Fruit fly (Drosophila melanogaster) whole organism, embryonic: ENCODE measurements around the gene TfIIA-S.

ENCODE experiments used
- Abd-B ChIP-seq: fragments of 200-800 bp; sonication (Bioruptor generic); optimal IDR thresholded peaks from 2 replicates; lab custom pipeline; 2018; ENCODE audit warnings: missing biosample characterization, mild to moderate bottlenecking, missing genetic modification characterization, moderate library complexity
- Atf3 ChIP-seq: fragments of 200-800 bp; sonication (Bioruptor generic); optimal IDR thresholded peaks from 3 replicates; lab custom pipeline; 2016; ENCODE audit warnings: missing biosample characterization, missing genetic modification characterization
- CG11093 ChIP-seq: fragments of 200-800 bp; sonication (Bioruptor generic); IDR thresholded peaks from 3 replicates; pipeline ENCODE4 v1.3.6; 2022; ENCODE audit warnings: missing biosample characterization, missing genetic modification characterization
- CG1233 ChIP-seq: fragments of 200-800 bp; sonication (Bioruptor generic); optimal IDR thresholded peaks from 4 replicates; lab custom pipeline; 2018; ENCODE audit warnings: missing biosample characterization, mild to moderate bottlenecking, missing genetic modification characterization
- CG12744 ChIP-seq: fragments of 200-800 bp; sonication (Bioruptor generic); optimal IDR thresholded peaks from 2 replicates; lab custom pipeline; 2016; ENCODE audit warnings: missing biosample characterization, missing genetic modification characterization
- CG15696 ChIP-seq: fragments of 200-800 bp; sonication (Bioruptor generic); optimal IDR thresholded peaks from 2 replicates; lab custom pipeline; 2019; ENCODE audit warnings: missing biosample characterization, mild to moderate bottlenecking, missing genetic modification characterization, moderate library complexity
- CG17359 ChIP-seq: fragments of 200-800 bp; sonication (Bioruptor generic); optimal IDR thresholded peaks from 3 replicates; lab custom pipeline; 2018; ENCODE audit warnings: missing biosample characterization, mild to moderate bottlenecking, missing genetic modification characterization, moderate library complexity
- CG17829 ChIP-seq: fragments of 200-800 bp; optimal IDR thresholded peaks from 2 replicates; lab custom pipeline; 2019; ENCODE audit warnings: missing biosample characterization, mild to moderate bottlenecking, missing genetic modification characterization, moderate library complexity
- CG1832 ChIP-seq: fragments of 200-800 bp; sonication (Bioruptor generic); optimal IDR thresholded peaks from 2 replicates; lab custom pipeline; 2017; ENCODE audit warnings: missing biosample characterization, mild to moderate bottlenecking, missing genetic modification characterization, inconsistent platforms
- CG2116 ChIP-seq: fragments of 200-800 bp; sonication (Bioruptor generic); optimal IDR thresholded peaks from 3 replicates; lab custom pipeline; 2018; ENCODE audit warnings: missing biosample characterization, mild to moderate bottlenecking, missing genetic modification characterization
- CG31441 ChIP-seq: fragments of 200-800 bp; sonication (Bioruptor generic); IDR thresholded peaks from 2 replicates; pipeline ENCODE4 v1.3.6; 2022; ENCODE audit warnings: missing biosample characterization, missing genetic modification characterization
- CG32767 ChIP-seq: fragments of 200-800 bp; sonication (Bioruptor generic); IDR thresholded peaks from 2 replicates; pipeline ENCODE4 v1.3.6; 2022; ENCODE audit warnings: missing biosample characterization, missing genetic modification characterization
- CG3838 ChIP-seq: fragments of 200-800 bp; sonication (Bioruptor generic); optimal IDR thresholded peaks from 3 replicates; lab custom pipeline; 2016; ENCODE audit warnings: missing biosample characterization, missing genetic modification characterization
- CG3847 ChIP-seq: fragments of 200-800 bp; sonication (Bioruptor generic); IDR thresholded peaks from 2 replicates; pipeline ENCODE4 v1.3.6; 2022; ENCODE audit warnings: missing biosample characterization, missing genetic modification characterization
- CG4617 ChIP-seq: fragments of 200-800 bp; sonication (Bioruptor generic); optimal IDR thresholded peaks from 3 replicates; lab custom pipeline; 2016; ENCODE audit warnings: missing biosample characterization, missing genetic modification characterization, borderline replicate concordance
- CG4820 ChIP-seq: fragments of 200-800 bp; sonication (Bioruptor generic); optimal IDR thresholded peaks from 3 replicates; lab custom pipeline; 2016; ENCODE audit warnings: missing biosample characterization, missing genetic modification characterization
- CG5180 ChIP-seq: fragments of 200-800 bp; sonication (Bioruptor generic); optimal IDR thresholded peaks from 3 replicates; lab custom pipeline; 2017; ENCODE audit warnings: missing biosample characterization, missing genetic modification characterization, mild to moderate bottlenecking, moderate library complexity, missing genetic modification reagents
- CG5245 ChIP-seq: fragments of 200-800 bp; sonication (Bioruptor generic); optimal IDR thresholded peaks from 3 replicates; lab custom pipeline; 2016; ENCODE audit warnings: missing biosample characterization, missing genetic modification characterization
- CG7271 ChIP-seq: fragments of 200-800 bp; sonication (Bioruptor generic); optimal IDR thresholded peaks from 2 replicates; lab custom pipeline; 2018; ENCODE audit warnings: missing biosample characterization, mild to moderate bottlenecking, missing genetic modification characterization, moderate library complexity
- CG7786 ChIP-seq: fragments of 200-800 bp; sonication (Bioruptor generic); optimal IDR thresholded peaks from 2 replicates; lab custom pipeline; 2016; ENCODE audit warnings: missing biosample characterization, missing genetic modification characterization
- CTCF ChIP-seq: fragments of 200-800 bp; sonication (Bioruptor generic); optimal IDR thresholded peaks from 2 replicates; lab custom pipeline; 2017; ENCODE audit warnings: missing biosample characterization, mild to moderate bottlenecking, missing genetic modification characterization, moderate library complexity
- D ChIP-seq, 2 experiments: fragments of 200-800 bp in 1 of 2; fragments of >200 bp in 1 of 2; sonication (Bioruptor generic) in 1 of 2; optimal IDR thresholded peaks; 2 replicates in 1 of 2; 3 replicates in 1 of 2; lab custom pipeline; 2017; ENCODE audit warnings: mild to moderate bottlenecking in 1 of 2, missing biosample characterization in 1 of 2, missing genetic modification characterization in 1 of 2, missing genetic modification reagents in 1 of 2
- Gug ChIP-seq: fragments of 200-800 bp; sonication (Bioruptor generic); IDR thresholded peaks from 4 replicates; pipeline ENCODE4 v1.3.6; 2022; ENCODE audit warnings: missing biosample characterization, missing genetic modification characterization
- H2.0 ChIP-seq: fragments of 200-800 bp; sonication (Bioruptor generic); IDR thresholded peaks from 2 replicates; pipeline ENCODE4 v1.3.6; 2022; ENCODE audit warnings: missing biosample characterization, missing genetic modification characterization
- HLH3B ChIP-seq: fragments of 200-800 bp; sonication (Bioruptor generic); IDR thresholded peaks from 2 replicates; pipeline ENCODE4 v1.3.6; 2022; ENCODE audit warnings: missing biosample characterization, missing genetic modification characterization
- Hr3 ChIP-seq: fragments of 200-800 bp; sonication (Bioruptor generic); optimal IDR thresholded peaks from 3 replicates; lab custom pipeline; 2016; ENCODE audit warnings: missing biosample characterization, missing genetic modification characterization
- Hr51 ChIP-seq, 2 experiments: fragments of 200-800 bp; sonication (Bioruptor generic); optimal IDR thresholded peaks; 2 replicates in 1 of 2; 3 replicates in 1 of 2; lab custom pipeline; 2016 to 2018; ENCODE audit warnings: missing biosample characterization in 2 of 2, missing genetic modification characterization in 2 of 2, mild to moderate bottlenecking in 1 of 2, moderate library complexity in 1 of 2
- Ptx1 ChIP-seq: fragments of 200-800 bp; sonication (Bioruptor generic); IDR thresholded peaks from 2 replicates; pipeline ENCODE4 v1.3.6; 2022; ENCODE audit warnings: missing biosample characterization, missing genetic modification characterization
- Rfx ChIP-seq: fragments of 200-800 bp; sonication (Bioruptor generic); IDR thresholded peaks from 2 replicates; pipeline ENCODE4 v1.3.6; 2022; ENCODE audit warnings: missing biosample characterization, missing genetic modification characterization
- Sry-β ChIP-seq: fragments of 200-800 bp; sonication (Bioruptor generic); optimal IDR thresholded peaks from 2 replicates; lab custom pipeline; 2018; ENCODE audit warnings: missing biosample characterization, mild to moderate bottlenecking, missing genetic modification characterization, moderate library complexity
- cg ChIP-seq: fragments of 200-800 bp; sonication (Bioruptor generic); optimal IDR thresholded peaks from 3 replicates; lab custom pipeline; 2019; ENCODE audit warnings: missing biosample characterization, mild to moderate bottlenecking, missing genetic modification characterization, moderate library complexity
- dmrt11E ChIP-seq: fragments of 200-800 bp; sonication (Bioruptor generic); optimal IDR thresholded peaks from 3 replicates; lab custom pipeline; 2018; ENCODE audit warnings: missing biosample characterization, mild to moderate bottlenecking, missing genetic modification characterization, moderate library complexity
- dpn ChIP-seq, 2 experiments: fragments of 200-800 bp; sonication (Bioruptor generic); optimal IDR thresholded peaks; 3 replicates each; lab custom pipeline; 2016; ENCODE audit warnings: missing biosample characterization in 2 of 2, missing genetic modification characterization in 2 of 2
- eve ChIP-seq, 2 experiments: fragments of >200 bp; optimal IDR thresholded peaks; 2 replicates each; lab custom pipeline; 2017; ENCODE audit warnings: missing biosample characterization in 2 of 2, missing genetic modification characterization in 2 of 2
- ftz-f1 ChIP-seq: fragments of 200-800 bp; sonication (Bioruptor generic); optimal IDR thresholded peaks from 2 replicates; lab custom pipeline; 2016; ENCODE audit warnings: missing biosample characterization, missing genetic modification characterization
- gro ChIP-seq: fragments of 200-800 bp; sonication (Bioruptor generic); optimal IDR thresholded peaks from 2 replicates; lab custom pipeline; 2016; ENCODE audit warnings: missing biosample characterization, missing genetic modification characterization
- ken ChIP-seq: fragments of 200-800 bp; sonication (Bioruptor generic); IDR thresholded peaks from 3 replicates; pipeline ENCODE4 v1.3.6; 2022; ENCODE audit warnings: missing biosample characterization, missing genetic modification characterization
- lab ChIP-seq: fragments of 200-800 bp; sonication (Bioruptor generic); optimal IDR thresholded peaks from 3 replicates; lab custom pipeline; 2017; ENCODE audit warnings: missing biosample characterization, missing genetic modification characterization, mild to moderate bottlenecking, moderate library complexity, missing genetic modification reagents
- lola ChIP-seq, 3 experiments: fragments of >200 bp in 2 of 3; fragments of 200-800 bp in 1 of 3; sonication (Bioruptor generic) in 1 of 3; optimal IDR thresholded peaks; 2 replicates each; lab custom pipeline; 2017 to 2019; ENCODE audit warnings: missing biosample characterization in 3 of 3, missing genetic modification characterization in 3 of 3, mild to moderate bottlenecking in 1 of 3, moderate library complexity in 1 of 3
- nerfin-2 ChIP-seq: fragments of 200-800 bp; sonication (Bioruptor generic); IDR thresholded peaks from 2 replicates; pipeline ENCODE4 v1.3.6; 2022; ENCODE audit warnings: missing biosample characterization, missing genetic modification characterization; ENCODE audit not compliant: partially characterized antibody
- pan ChIP-seq, 4 experiments: fragments of >200 bp in 3 of 4; fragments of 200-800 bp in 1 of 4; sonication (Bioruptor generic) in 1 of 4; optimal IDR thresholded peaks in 3 of 4; IDR thresholded peaks in 1 of 4; 2 replicates each; pipeline versions ENCODE4 v1.3.6 to Lab custom; 2017 to 2022; ENCODE audit warnings: missing biosample characterization in 2 of 4, missing genetic modification characterization in 2 of 4, mixed read lengths in 1 of 4
- pb ChIP-seq: fragments of 200-800 bp; sonication (Bioruptor generic); optimal IDR thresholded peaks from 3 replicates; lab custom pipeline; 2016; ENCODE audit warnings: missing biosample characterization, missing genetic modification characterization
- pfk ChIP-seq: fragments of 200-800 bp; sonication (Bioruptor generic); optimal IDR thresholded peaks from 2 replicates; lab custom pipeline; 2018; ENCODE audit warnings: missing biosample characterization, mild to moderate bottlenecking, missing genetic modification characterization, moderate library complexity
- sim ChIP-seq: fragments of 200-800 bp; sonication (Bioruptor generic); IDR thresholded peaks from 2 replicates; pipeline ENCODE4 v1.3.6; 2022; ENCODE audit warnings: missing biosample characterization, missing genetic modification characterization
- tio ChIP-seq: fragments of 200-800 bp; sonication (Bioruptor generic); optimal IDR thresholded peaks from 2 replicates; lab custom pipeline; 2017; ENCODE audit warnings: missing biosample characterization, missing genetic modification characterization, inconsistent platforms
- trh ChIP-seq: fragments of 200-800 bp; sonication (Bioruptor generic); optimal IDR thresholded peaks from 2 replicates; lab custom pipeline; 2016; ENCODE audit warnings: missing biosample characterization, missing genetic modification characterization
- ttk ChIP-seq: fragments of 200-800 bp; sonication (Bioruptor generic); IDR thresholded peaks from 2 replicates; pipeline ENCODE4 v2.1.2; 2022; ENCODE audit warnings: missing biosample characterization, missing genetic modification characterization

The TfIIA-S gene

DNA sequence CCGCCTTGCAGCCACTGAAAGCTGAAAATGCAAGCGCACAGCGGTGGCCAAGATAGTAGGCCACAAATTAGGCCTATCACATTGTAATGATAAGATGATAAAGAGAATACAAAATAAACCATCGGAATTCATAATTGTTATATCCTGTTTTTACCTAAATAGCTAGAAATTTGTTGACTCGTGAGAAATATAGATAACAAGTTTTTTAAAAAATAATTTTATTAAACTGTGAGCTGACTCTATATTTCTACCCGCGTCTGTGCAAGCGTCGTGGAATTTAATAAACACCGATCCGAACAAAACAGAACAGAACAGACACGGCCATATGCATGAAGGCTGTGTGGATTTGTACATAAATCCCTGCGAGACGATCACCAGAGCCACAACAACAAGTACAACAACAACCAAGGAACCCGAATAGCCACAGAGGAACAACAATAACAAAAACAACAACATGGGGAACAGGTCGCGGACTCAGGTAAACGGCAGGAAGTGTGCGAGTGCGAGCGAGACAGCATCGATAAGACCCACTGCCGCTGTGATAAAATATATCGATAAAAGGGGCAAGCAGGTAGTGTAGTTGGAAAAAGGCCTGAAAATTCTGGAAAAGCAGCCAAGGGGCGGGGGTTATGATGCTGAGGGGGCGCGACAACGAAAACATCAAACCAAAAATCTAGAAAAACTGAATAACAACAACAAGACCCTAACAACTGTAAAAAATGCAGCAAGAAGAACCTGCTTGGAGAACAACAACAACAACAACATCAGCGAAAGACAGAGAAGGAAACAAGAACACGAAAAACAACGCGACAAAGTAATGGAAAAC lies 4.4 kb downstream of the TfIIA-S start (continued):
- TF ChIP-seq Atf3 (GFP tag; lab: Kevin White, UChicago) (peak; percentile 67), pan (optimal IDR thresholded peaks at IDR 0.05; lab: Kevin White, UChicago) (no peak), pan (GFP tag; optimal IDR thresholded peaks at IDR 0.05 in 1 of 2, IDR thresholded peaks at IDR 0.05 in 1 of 2) (peak in 1 of 2 experiments; percentile 77), pfk (GFP tag; lab: Kevin White, UChicago) (no peak), sim (GFP tag; lab: Robert Waterston, UW) (peak; percentile 83), CG5245 (GFP tag; lab: Kevin White, UChicago) (peak; percentile 82), CG3838 (GFP tag; lab: Kevin White, UChicago) (peak; percentile 44), lola (GFP tag; optimal IDR thresholded peaks at IDR 0.05; lab: Kevin White, UChicago) (peak in 1 of 3 experiments; percentile 96), CG17829 (tag; lab: Kevin White, UChicago) (peak; percentile 95), Ptx1 (peak; percentile 83), CG7786 (peak; percentile 65), trh (peak; percentile 68), CG12744 (GFP tag; lab: Kevin White, UChicago) (peak; percentile 70), CG3847 (GFP tag; lab: Robert Waterston, UW) (peak; percentile 49), CG1832 (GFP tag; lab: Kevin White, UChicago) (peak; percentile 65), dpn (GFP tag; optimal IDR thresholded peaks at IDR 0.05; lab: Kevin White, UChicago) (peak; percentile 51 to 80), CG5180 (peak; percentile 76), pb (peak; percentile 41), ken (peak; percentile 76; the same call in 2 of the 3 replicates), nerfin-2 (GFP tag; lab: Robert Waterston, UW) (no peak), CG4820 (peak; percentile 89), CG32767 (GFP tag; lab: Robert Waterston, UW) (peak; percentile 89), H2.0 (GFP tag; lab: Robert Waterston, UW) (no peak; the same call in none of the 2 replicates), CG15696 (tag; lab: Kevin White, UChicago) (peak; percentile 95), ttk (GFP tag; lab: Robert Waterston, UW) (peak; percentile 81), Sry-β (peak; percentile 54), Gug (peak; percentile 52; the same call in 3 of the 4 replicates), CG4617 (GFP tag; lab: Kevin White, UChicago) (peak; percentile 37), CG2116 (GFP tag; lab: Kevin White, UChicago) (peak; percentile 59), Hr51 (GFP tag; optimal IDR thresholded peaks at IDR 0.05; lab: Kevin White, UChicago) (peak; percentile 61 to 89), lab (GFP tag; lab: Kevin White, UChicago) (peak; percentile 74), Abd-B (GFP tag; lab: Kevin White, UChicago) (peak; percentile 74), dmrt11E (tag; lab: Kevin White, UChicago) (peak; percentile 96), CTCF (GFP tag; lab: Kevin White, UChicago) (peak; percentile 49), cg (no peak), Hr3 (GFP tag; lab: Kevin White, UChicago) (peak; percentile 83), gro (GFP tag; lab: Kevin White, UChicago) (peak; percentile 6), ftz-f1 (peak; percentile 2), D (optimal IDR thresholded peaks at IDR 0.05; lab: Kevin White, UChicago) (no peak), D (GFP tag; optimal IDR thresholded peaks at IDR 0.05; lab: Kevin White, UChicago) (peak; percentile 93), CG11093 (GFP tag; lab: Robert Waterston, UW) (peak; percentile 75), CG1233 (GFP tag; lab: Kevin White, UChicago) (peak; percentile 71), eve (GFP tag; optimal IDR thresholded peaks at IDR 0.05; lab: Kevin White, UChicago) (peak; percentile 48 to 94), HLH3B (GFP tag; lab: Robert Waterston, UW) (peak; percentile 82), CG31441 (GFP tag; lab: Robert Waterston, UW) (peak; percentile 93), CG17359 (tag; lab: Kevin White, UChicago) (peak; percentile 86), CG7271 (peak; percentile 92), Rfx (GFP tag; lab: Robert Waterston, UW) (peak; percentile 63), tio (GFP tag; lab: Kevin White, UChicago) (peak; percentile 90)
